Fruit fly (Drosophila melanogaster) whole organism, pupa: ENCODE data around the gene car.

Source experiments
- CG10348 ChIP-seq: fragments of 200-800 bp; sonication (Bioruptor generic); IDR thresholded peaks from 2 replicates; pipeline ENCODE4 v1.3.6; 2022; ENCODE audit warnings: missing biosample characterization, missing genetic modification characterization
- CG15710 ChIP-seq: fragments of 200-800 bp; sonication (Bioruptor generic); optimal IDR thresholded peaks from 2 replicates; lab custom pipeline; 2018; ENCODE audit warnings: missing biosample characterization, mild to moderate bottlenecking, missing genetic modification characterization, moderate library complexity
- CG8301 ChIP-seq: fragments of 200-800 bp; sonication (Bioruptor generic); optimal IDR thresholded peaks from 2 replicates; lab custom pipeline; 2018; ENCODE audit warnings: missing biosample characterization, mild to moderate bottlenecking, missing genetic modification characterization
- Ets98B ChIP-seq: fragments of 200-800 bp; sonication (Bioruptor generic); IDR thresholded peaks from 2 replicates; pipeline ENCODE4 v1.3.6; 2022; ENCODE audit warnings: missing biosample characterization, missing genetic modification characterization
- Pif1B ChIP-seq: fragments of 200-800 bp; sonication (Bioruptor generic); optimal IDR thresholded peaks from 3 replicates; lab custom pipeline; 2016; ENCODE audit warnings: missing biosample characterization, missing genetic modification characterization
- rn ChIP-seq: fragments of 200-800 bp; sonication (Bioruptor generic); IDR thresholded peaks from 2 replicates; pipeline ENCODE4 v1.3.6; 2022; ENCODE audit warnings: missing biosample characterization, missing genetic modification characterization

DNA sequence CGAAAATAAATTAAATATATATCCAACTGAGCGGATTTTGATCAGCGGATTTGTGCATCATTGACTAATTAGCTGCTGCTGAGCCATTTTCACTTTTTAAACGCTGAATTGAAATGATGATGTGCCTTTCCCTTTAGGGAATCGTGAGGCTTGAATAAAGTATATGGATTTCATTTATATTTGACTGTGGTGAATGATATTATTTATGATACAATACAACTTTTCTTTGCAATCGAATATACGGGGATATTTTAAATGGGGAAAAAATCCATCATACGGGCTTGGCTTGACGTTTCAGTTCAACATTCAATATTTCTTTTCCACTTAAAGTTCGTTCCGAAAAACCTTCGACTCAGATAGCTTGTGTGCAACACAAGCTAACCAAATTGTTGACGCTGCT, 45.4 kb downstream of the car start, which contains the start of the genes Shawn and Tyler:
- TF ChIP-seq rn (GFP tag; lab: Robert Waterston, UW) (no peak), Ets98B (GFP tag; lab: Robert Waterston, UW) (no peak), CG8301 (tag; lab: Kevin White, UChicago) (no peak), CG15710 (tag; lab: Kevin White, UChicago) (no peak), CG10348 (GFP tag; lab: Robert Waterston, UW) (no peak), Pif1B (GFP tag; lab: Kevin White, UChicago) (no peak)
